Worm (Caenorhabditis elegans): ENCODE measurements around the gene F38A1.11.

F38A1.11 gene

DNA sequence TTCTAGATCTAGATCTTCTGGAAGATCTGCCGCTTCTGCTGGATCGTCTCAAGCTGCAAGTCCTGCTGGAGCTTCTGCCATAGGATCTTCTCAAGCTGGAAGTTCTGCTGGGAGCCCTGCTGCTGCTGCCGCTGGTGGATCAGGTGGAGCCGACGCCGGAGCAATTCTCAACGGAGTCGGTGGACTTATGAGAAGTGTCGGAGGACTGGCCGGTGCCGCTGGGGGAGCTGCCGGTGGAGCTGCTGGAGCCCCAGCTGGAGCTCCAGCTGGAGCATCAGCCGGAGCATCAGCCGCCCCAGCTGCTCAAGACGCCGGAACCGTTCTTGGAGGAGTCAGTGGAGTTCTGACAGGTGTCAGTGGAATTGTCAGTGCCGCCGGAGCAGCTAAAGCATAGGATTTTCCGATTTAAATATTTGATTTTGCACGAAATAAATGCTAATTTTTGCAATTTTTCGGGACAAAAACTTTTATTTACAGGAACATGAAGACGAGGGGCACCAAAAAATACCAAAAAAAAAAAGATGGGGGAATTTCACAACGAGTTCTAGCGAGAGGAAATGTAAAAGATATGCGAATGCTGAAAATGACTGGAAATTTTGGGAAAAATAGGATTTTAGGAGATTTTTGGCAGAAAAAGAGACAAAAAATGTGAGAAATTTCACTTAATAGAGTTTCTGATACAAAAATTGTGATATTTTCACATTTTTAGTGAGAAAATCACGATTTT lies 14.6 kb upstream of the F38A1.11 start:
- TF ChIP-seq unc-62 (GFP tag; optimal IDR thresholded peaks at IDR 0.05) = no peak

DNA sequence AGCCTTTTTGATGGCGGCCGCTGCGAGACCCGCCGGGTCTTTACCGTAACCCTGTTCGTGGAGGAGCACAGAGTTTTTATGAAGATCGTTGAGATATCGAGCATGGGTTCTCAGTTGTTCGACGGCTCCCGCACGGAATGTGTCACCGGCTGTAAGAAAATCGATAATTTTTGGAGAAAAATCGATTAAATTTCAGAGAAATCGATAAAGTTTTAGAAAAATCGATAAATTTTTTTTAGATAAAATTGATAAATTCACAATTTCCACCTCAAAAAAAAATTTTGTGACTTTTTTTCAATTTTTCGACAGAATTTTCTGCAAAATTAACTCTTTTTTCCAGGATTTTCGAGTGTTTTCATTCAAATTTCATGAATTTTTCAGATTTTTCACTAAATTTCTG lies 12.4 kb upstream of the F38A1.11 start:
- TF ChIP-seq unc-62 (GFP tag; optimal IDR thresholded peaks at IDR 0.05) = no peak

ce11 chrIV:1235785-1236184 lies 11.4 kb upstream of the F38A1.11 start:
- no peak for TF ChIP-seq unc-62 (GFP tag; optimal IDR thresholded peaks at IDR 0.05)

- no peak for TF ChIP-seq unc-62 (GFP tag; optimal IDR thresholded peaks at IDR 0.05)
These were observed 9.0 kb upstream of the F38A1.11 start for ce11 chrIV:1238147-1238546.

DNA sequence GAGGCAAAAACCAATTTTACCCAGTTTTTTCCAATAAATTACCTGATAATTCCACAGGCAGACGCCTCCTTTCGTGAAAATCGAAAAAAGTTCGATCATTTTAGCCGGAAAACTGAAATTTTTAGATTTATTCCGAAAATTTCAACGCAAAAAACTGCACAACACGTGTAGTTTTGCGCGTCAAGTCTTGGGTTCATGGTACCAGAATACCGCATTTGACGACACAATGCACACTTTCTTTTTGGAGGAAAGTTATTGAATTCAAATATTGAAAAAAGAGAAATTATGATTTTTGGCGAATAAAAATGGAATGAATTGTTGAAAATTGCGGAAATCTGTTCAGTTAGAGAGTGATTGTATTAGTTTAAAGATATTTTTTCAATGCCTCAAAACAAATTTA lies 7.5 kb upstream of the F38A1.11 start, which contains the start of gene F38A1.8:
Gene F38A1.8 (minus strand): TSS at position 167 of the 400 bp plus-strand sequence.
- TF ChIP-seq unc-62 (GFP tag; optimal IDR thresholded peaks at IDR 0.05) = no peak

- TF ChIP-seq unc-62 (GFP tag; optimal IDR thresholded peaks at IDR 0.05) = no peak
These were observed 3.9 kb upstream of the F38A1.11 start, which contains the start of gene F38A1.15 for ce11 chrIV:1243295-1243694. F38A1.15 (minus strand) TSS chrIV:1243395.

ce11 chrIV:1245244-1245643 lies 1.9 kb upstream of the F38A1.11 start, which contains the start of gene F38A1.9:
F38A1.9 (minus strand) TSS chrIV:1245344.
- no peak for TF ChIP-seq unc-62 (GFP tag; optimal IDR thresholded peaks at IDR 0.05)

ce11 chrIV:1251242-1251911 lies 4.2 kb downstream of the F38A1.11 start, which contains the start of the genes clec-166 and F38A1.6:
clec-166 (minus strand) TSS chrIV:1251342.
F38A1.6 (plus strand) TSS chrIV:1251861.
- no peak for TF ChIP-seq unc-62 (GFP tag; optimal IDR thresholded peaks at IDR 0.05)

ce11 chrIV:1255632-1256031 lies 8.4 kb downstream of the F38A1.11 start, which contains the start of gene clec-167:
clec-167 (minus strand) TSS chrIV:1255732.
- TF ChIP-seq unc-62 (GFP tag; optimal IDR thresholded peaks at IDR 0.05) = no peak

- no peak for TF ChIP-seq unc-62 (GFP tag; optimal IDR thresholded peaks at IDR 0.05)
These were observed 9.5 kb downstream of the F38A1.11 start, which contains the start of gene clec-168 for ce11 chrIV:1256723-1257122. clec-168 (plus strand) TSS chrIV:1256969.

- TF ChIP-seq unc-62 (GFP tag; optimal IDR thresholded peaks at IDR 0.05) = no peak
These were observed 13.3 kb downstream of the F38A1.11 start for ce11 chrIV:1260474-1260873.

- no peak for TF ChIP-seq unc-62 (GFP tag; optimal IDR thresholded peaks at IDR 0.05)
These were observed 13.8 kb downstream of the F38A1.11 start, which contains the start of gene clec-169 for ce11 chrIV:1261024-1261423. clec-169 (plus strand) TSS chrIV:1261324.

ce11 chrIV:1261930-1262329 lies 14.7 kb downstream of the F38A1.11 start:
- TF ChIP-seq unc-62 (GFP tag; optimal IDR thresholded peaks at IDR 0.05) = no peak

DNA sequence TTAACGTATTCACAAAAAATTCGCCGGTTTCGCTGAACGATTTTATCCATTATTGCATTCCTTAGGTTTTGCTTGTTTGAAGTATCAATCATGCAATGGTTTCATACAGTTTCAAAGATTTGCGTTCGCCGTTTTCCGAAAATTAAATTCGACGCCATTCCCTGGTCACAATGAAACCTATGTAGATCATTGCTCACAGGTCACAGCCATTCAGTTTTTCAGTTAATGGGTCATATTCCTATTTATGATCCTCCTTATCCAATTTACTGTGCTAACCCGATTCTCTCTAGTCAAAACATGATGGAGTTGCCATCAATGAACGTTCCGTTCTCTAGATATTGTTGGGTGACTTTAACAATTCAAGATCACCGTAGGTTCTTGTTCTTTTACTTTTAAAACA lies 17.7 kb downstream of the F38A1.11 start, which contains the start of gene F38A1.13:
Gene F38A1.13 (plus strand): TSS at position 301 of the 400 bp plus-strand sequence.
- no peak for TF ChIP-seq unc-62 (GFP tag; optimal IDR thresholded peaks at IDR 0.05)

- no peak for TF ChIP-seq unc-62 (GFP tag; optimal IDR thresholded peaks at IDR 0.05)
These were observed 19.0 kb downstream of the F38A1.11 start for ce11 chrIV:1266138-1266537.

DNA sequence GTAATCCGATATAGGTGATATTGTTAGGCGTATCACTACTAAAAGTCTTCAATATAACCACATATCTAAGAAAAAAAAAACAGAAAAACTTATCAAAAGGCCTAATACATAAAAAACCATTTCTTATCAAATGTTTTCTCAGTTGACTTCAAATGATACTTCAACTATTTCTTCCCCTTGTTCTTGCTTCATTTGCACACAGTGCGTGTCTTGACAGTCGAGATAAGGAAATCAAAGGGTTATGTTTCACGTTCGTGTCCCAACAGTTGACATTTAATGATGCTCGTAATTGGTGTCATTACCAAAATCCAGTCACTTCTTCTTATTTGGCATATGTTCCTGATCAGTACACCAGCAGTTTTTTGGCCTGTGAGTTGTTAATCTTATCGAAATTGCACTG lies 19.5 kb downstream of the F38A1.11 start, which contains the start of gene clec-170:
Gene clec-170 (plus strand): TSS at position 143 of the 400 bp plus-strand sequence.
- TF ChIP-seq unc-62 (GFP tag; optimal IDR thresholded peaks at IDR 0.05) = no peak
